Fruit fly (Drosophila melanogaster) whole organism, wandering third instar larva: ENCODE measurements around the gene CG42656.
A peak's percentile ranks its signal among the peaks of the same experiment; 100 is the strongest.

ENCODE experiments used
- Abd-B ChIP-seq: fragments of >200 bp; optimal IDR thresholded peaks from 2 replicates; lab custom pipeline; 2017; ENCODE audit warnings: missing biosample characterization, missing genetic modification characterization
- CG32264 ChIP-seq: fragments of 200-800 bp; sonication (Bioruptor generic); optimal IDR thresholded peaks from 2 replicates; lab custom pipeline; 2016; ENCODE audit warnings: missing biosample characterization, missing genetic modification characterization
- CG9705 ChIP-seq: fragments of 200-800 bp; sonication (Bioruptor generic); optimal IDR thresholded peaks from 2 replicates; lab custom pipeline; 2018; ENCODE audit warnings: missing biosample characterization, mild to moderate bottlenecking, missing genetic modification characterization
- CrebA ChIP-seq: fragments of 200-800 bp; sonication (Bioruptor generic); optimal IDR thresholded peaks from 2 replicates; lab custom pipeline; 2016; ENCODE audit warnings: missing biosample characterization, mild to moderate bottlenecking, missing genetic modification characterization, borderline replicate concordance
- Dif ChIP-seq: fragments of 200-275, 200-300 bp; sonication (Bioruptor generic); optimal IDR thresholded peaks from 2 replicates; lab custom pipeline; 2018; ENCODE audit warnings: missing biosample characterization, missing genetic modification characterization; ENCODE audit not compliant: partially characterized antibody
- GATAd ChIP-seq: sonication (Bioruptor generic); optimal IDR thresholded peaks from 2 replicates; lab custom pipeline; 2016; ENCODE audit warnings: missing biosample characterization, missing genetic modification characterization
- HLH106 ChIP-seq: fragments of 200-800 bp; optimal IDR thresholded peaks from 3 replicates; lab custom pipeline; 2019; ENCODE audit warnings: missing biosample characterization, mild to moderate bottlenecking, missing genetic modification characterization, moderate library complexity
- Hnf4 ChIP-seq: fragments of 200-800 bp; sonication (Bioruptor generic); optimal IDR thresholded peaks from 2 replicates; lab custom pipeline; 2016; ENCODE audit warnings: missing biosample characterization, mild to moderate bottlenecking, missing genetic modification characterization
- Hr78 ChIP-seq: fragments of >200 bp; optimal IDR thresholded peaks from 2 replicates; lab custom pipeline; 2017; ENCODE audit warnings: missing biosample characterization, missing genetic modification characterization
- Hr83 ChIP-seq: fragments of 200-300 bp; sonication (Bioruptor generic); optimal IDR thresholded peaks from 2 replicates; lab custom pipeline; 2016; ENCODE audit warnings: missing biosample characterization, mild to moderate bottlenecking, missing genetic modification characterization, moderate library complexity; ENCODE audit not compliant: poor library complexity, severe bottlenecking
- Jra ChIP-seq: sonication (Bioruptor generic); optimal IDR thresholded peaks from 2 replicates; lab custom pipeline; 2016; ENCODE audit warnings: missing biosample characterization, missing genetic modification characterization
- Myc ChIP-seq: fragments of >200 bp; optimal IDR thresholded peaks from 2 replicates; lab custom pipeline; 2017
- N ChIP-seq: fragments of >200 bp; optimal IDR thresholded peaks from 2 replicates; lab custom pipeline; 2018; ENCODE audit warnings: missing biosample characterization, missing external identifiers, missing genetic modification characterization
- OdsH ChIP-seq: fragments of 200-800 bp; sonication (Bioruptor generic); optimal IDR thresholded peaks from 2 replicates; lab custom pipeline; 2016; ENCODE audit warnings: missing biosample characterization, mild to moderate bottlenecking, missing genetic modification characterization
- Rel ChIP-seq, 2 experiments: fragments of 200-800 bp; sonication (Bioruptor generic) in 1 of 2; optimal IDR thresholded peaks; 2 replicates in 1 of 2; 3 replicates in 1 of 2; lab custom pipeline; 2016 to 2019; ENCODE audit warnings: mild to moderate bottlenecking in 2 of 2, missing biosample characterization in 2 of 2, missing genetic modification characterization in 2 of 2, moderate library complexity in 1 of 2
- Sp1 ChIP-seq: fragments of 200-800 bp; sonication (Bioruptor generic); optimal IDR thresholded peaks from 3 replicates; lab custom pipeline; 2019; ENCODE audit warnings: missing biosample characterization, mild to moderate bottlenecking, missing genetic modification characterization, moderate library complexity
- Vsx2 ChIP-seq: fragments of 200-300, 225-300 bp; sonication (Bioruptor generic); optimal IDR thresholded peaks from 2 replicates; lab custom pipeline; 2018; ENCODE audit warnings: missing biosample characterization, missing genetic modification characterization; ENCODE audit not compliant: partially characterized antibody
- br ChIP-seq: fragments of 200-800 bp; sonication (Bioruptor generic); optimal IDR thresholded peaks from 2 replicates; lab custom pipeline; 2016; ENCODE audit warnings: missing biosample characterization, missing genetic modification characterization
- brk ChIP-seq: fragments of 200-800 bp; sonication (Bioruptor generic); optimal IDR thresholded peaks from 2 replicates; lab custom pipeline; 2016; ENCODE audit warnings: missing biosample characterization, mild to moderate bottlenecking, missing genetic modification characterization
- dl ChIP-seq, 2 experiments: fragments of 175-275, 200-275 bp in 1 of 2; fragments of 200-275 bp in 1 of 2; sonication (Bioruptor generic); optimal IDR thresholded peaks; lab custom pipeline; 2018; ENCODE audit warnings: mild to moderate bottlenecking in 2 of 2, missing biosample characterization in 2 of 2, missing genetic modification characterization in 2 of 2, moderate library complexity in 2 of 2; ENCODE audit not compliant: partially characterized antibody in 2 of 2, insufficient read depth in 1 of 2
- dmrt93B ChIP-seq: fragments of 200-800 bp; sonication (Bioruptor generic); optimal IDR thresholded peaks from 2 replicates; lab custom pipeline; 2018; ENCODE audit warnings: missing biosample characterization, mild to moderate bottlenecking, missing genetic modification characterization
- dsf ChIP-seq: sonication (Bioruptor generic); optimal IDR thresholded peaks from 2 replicates; lab custom pipeline; 2016; ENCODE audit warnings: missing biosample characterization, missing genetic modification characterization, borderline replicate concordance
- ey ChIP-seq: fragments of 200-800 bp; sonication (Bioruptor generic); optimal IDR thresholded peaks from 2 replicates; lab custom pipeline; 2016; ENCODE audit warnings: missing biosample characterization, missing genetic modification characterization
- foxo ChIP-seq, 2 experiments: fragments of 200-800 bp; sonication (Bioruptor generic); optimal IDR thresholded peaks; 2 replicates in 1 of 2; 3 replicates in 1 of 2; lab custom pipeline; 2016 to 2017; ENCODE audit warnings: missing biosample characterization in 2 of 2, missing genetic modification characterization in 2 of 2
- h ChIP-seq: fragments of 200-800 bp; sonication (Bioruptor generic); optimal IDR thresholded peaks from 3 replicates; lab custom pipeline; 2016; ENCODE audit warnings: missing biosample characterization, mild to moderate bottlenecking, missing genetic modification characterization
- jim ChIP-seq: fragments of 175-275, 200-325 bp; sonication (Bioruptor generic); optimal IDR thresholded peaks from 2 replicates; lab custom pipeline; 2016; ENCODE audit warnings: missing biosample characterization, mild to moderate bottlenecking, missing genetic modification characterization
- lola ChIP-seq: fragments of >200 bp; optimal IDR thresholded peaks from 2 replicates; lab custom pipeline; 2017; ENCODE audit warnings: missing biosample characterization, missing genetic modification characterization
- pan ChIP-seq: fragments of >200 bp; optimal IDR thresholded peaks from 2 replicates; lab custom pipeline; 2017
- psq ChIP-seq: fragments of 200-800 bp; sonication (Bioruptor generic); optimal IDR thresholded peaks from 3 replicates; lab custom pipeline; 2017; ENCODE audit warnings: missing biosample characterization, mild to moderate bottlenecking, missing genetic modification characterization, moderate library complexity
- rgr ChIP-seq: fragments of 200-800 bp; sonication (Bioruptor generic); optimal IDR thresholded peaks from 3 replicates; lab custom pipeline; 2016; ENCODE audit warnings: missing biosample characterization, mild to moderate bottlenecking, missing genetic modification characterization
- sage ChIP-seq: fragments of 200-800 bp; sonication (Bioruptor generic); optimal IDR thresholded peaks from 2 replicates; lab custom pipeline; 2016; ENCODE audit warnings: missing biosample characterization, mild to moderate bottlenecking, missing genetic modification characterization
- sv ChIP-seq: fragments of 200-800 bp; sonication (Bioruptor generic); optimal IDR thresholded peaks from 3 replicates; lab custom pipeline; 2016; ENCODE audit warnings: missing biosample characterization, missing genetic modification characterization
- tai ChIP-seq: sonication (Bioruptor generic); optimal IDR thresholded peaks from 2 replicates; lab custom pipeline; 2016; ENCODE audit warnings: missing biosample characterization, missing genetic modification characterization
- usp ChIP-seq: fragments of >200 bp; optimal IDR thresholded peaks from 2 replicates; lab custom pipeline; 2017; ENCODE audit warnings: missing biosample characterization, missing genetic modification characterization
- woc ChIP-seq: sonication (Bioruptor generic); optimal IDR thresholded peaks from 2 replicates; lab custom pipeline; 2016; ENCODE audit warnings: missing biosample characterization, mild to moderate bottlenecking, missing genetic modification characterization

Gene CG42656

DNA sequence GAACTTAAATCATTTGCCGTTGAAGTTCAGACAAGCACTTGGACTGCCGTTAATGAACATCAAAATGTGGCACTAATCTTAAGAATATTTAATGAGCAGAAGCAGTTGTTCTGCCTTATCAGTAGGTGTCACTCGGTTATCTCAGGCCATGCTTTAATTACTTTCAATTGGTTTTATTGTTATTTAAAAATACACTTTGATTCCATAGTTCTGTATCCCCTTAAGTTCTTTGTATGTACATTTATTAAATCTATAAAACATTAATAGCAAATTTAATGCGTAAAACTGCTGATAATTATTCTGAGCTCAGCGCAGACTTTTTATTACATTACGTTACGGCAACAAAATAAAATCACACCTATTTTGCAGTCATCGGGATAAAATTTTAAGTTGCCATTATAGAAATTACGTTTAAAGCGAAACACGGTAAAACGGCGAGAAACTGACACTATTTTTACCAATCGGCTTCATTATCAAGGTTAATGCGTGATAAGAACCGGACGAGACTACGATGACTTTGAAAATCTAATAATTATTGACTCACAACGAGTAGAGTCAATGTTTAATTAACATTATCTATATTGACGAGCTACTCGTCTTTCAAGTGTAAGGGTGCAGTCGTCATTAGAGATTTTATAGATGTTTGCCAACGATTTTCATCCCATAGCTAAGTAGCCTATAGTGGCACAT, 29.3 kb upstream of the CG42656 start:
- TF ChIP-seq sage (GFP tag; lab: Kevin White, UChicago) (no peak), Hr83 (GFP tag; lab: Kevin White, UChicago) (no peak), brk (GFP tag; lab: Kevin White, UChicago) (no peak), sv (no peak), HLH106 (tag; lab: Kevin White, UChicago) (no peak), usp (no peak), Myc (lab: Kevin White, UChicago) (no peak), tai (GFP tag; lab: Kevin White, UChicago) (no peak), CG9705 (GFP tag; lab: Kevin White, UChicago) (no peak), pan (lab: Kevin White, UChicago) (no peak)

DNA sequence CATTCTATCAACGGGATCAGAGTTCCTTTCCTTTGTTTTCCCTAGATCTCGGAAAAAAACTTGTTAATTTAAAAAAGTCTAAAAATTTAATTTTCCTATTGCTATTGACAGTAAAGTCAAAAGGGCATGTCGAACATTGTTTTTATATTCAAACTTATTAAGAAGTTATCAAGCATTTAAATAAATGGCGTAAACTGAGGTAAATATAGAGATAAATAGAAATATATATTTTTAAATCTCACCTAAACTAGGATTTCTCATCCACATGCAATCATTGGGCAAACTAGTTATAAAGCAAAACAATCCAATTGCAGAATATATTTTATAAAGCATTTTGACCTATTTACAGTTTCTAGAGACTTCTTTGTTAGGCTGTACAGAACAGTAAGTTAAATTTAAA, 26.3 kb upstream of the CG42656 start, which contains the start of gene Ubc84D:
Ubc84D (minus strand) TSS at position 101 of the 400 bp plus-strand sequence.
- TF ChIP-seq Vsx2 (GFP tag; lab: Kevin White, UChicago): no peak
- no peak for TF ChIP-seq pan (lab: Kevin White, UChicago)
- no peak for TF ChIP-seq Jra (GFP tag; lab: Kevin White, UChicago)
- TF ChIP-seq CrebA (GFP tag; lab: Kevin White, UChicago): no peak
- TF ChIP-seq ey (GFP tag; lab: Kevin White, UChicago): no peak

DNA sequence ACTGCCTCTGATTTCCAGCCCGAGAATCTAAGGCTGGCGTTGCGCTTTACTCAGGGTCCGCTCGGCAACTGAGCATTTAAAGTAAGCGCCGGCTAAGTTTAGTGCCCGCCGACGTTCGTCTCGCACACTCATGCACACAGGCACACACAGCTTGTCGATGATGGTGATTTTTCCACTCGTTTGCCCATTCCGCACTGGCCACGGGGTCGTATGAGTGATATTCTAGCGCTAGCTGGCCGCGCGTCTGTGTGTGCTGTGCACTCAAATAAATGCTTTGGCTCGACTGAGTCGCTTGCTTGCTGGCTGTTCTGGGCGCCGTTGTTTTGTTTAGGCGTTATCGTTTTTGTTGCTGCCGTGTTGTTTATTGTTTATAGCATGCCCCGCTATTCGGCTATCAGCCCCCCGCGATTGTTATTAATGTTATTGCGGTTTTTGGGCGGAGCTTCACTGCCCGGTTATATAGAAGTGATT, 22.6 kb upstream of the CG42656 start, which contains the start of gene alpha-Est8:
alpha-Est8 (minus strand) TSS at position 72 of the 471 bp plus-strand sequence.
- TF ChIP-seq Rel (GFP tag; optimal IDR thresholded peaks at IDR 0.05; lab: Kevin White, UChicago) (no peak), Rel (tag; optimal IDR thresholded peaks at IDR 0.05; lab: Kevin White, UChicago) (peak; percentile 38), Dif (GFP tag; lab: Kevin White, UChicago) (peak; percentile 16), ey (GFP tag; lab: Kevin White, UChicago) (no peak), h (peak; percentile 17), CrebA (GFP tag; lab: Kevin White, UChicago) (peak; percentile 38), Myc (lab: Kevin White, UChicago) (no peak), GATAd (GFP tag; lab: Kevin White, UChicago) (no peak)

DNA sequence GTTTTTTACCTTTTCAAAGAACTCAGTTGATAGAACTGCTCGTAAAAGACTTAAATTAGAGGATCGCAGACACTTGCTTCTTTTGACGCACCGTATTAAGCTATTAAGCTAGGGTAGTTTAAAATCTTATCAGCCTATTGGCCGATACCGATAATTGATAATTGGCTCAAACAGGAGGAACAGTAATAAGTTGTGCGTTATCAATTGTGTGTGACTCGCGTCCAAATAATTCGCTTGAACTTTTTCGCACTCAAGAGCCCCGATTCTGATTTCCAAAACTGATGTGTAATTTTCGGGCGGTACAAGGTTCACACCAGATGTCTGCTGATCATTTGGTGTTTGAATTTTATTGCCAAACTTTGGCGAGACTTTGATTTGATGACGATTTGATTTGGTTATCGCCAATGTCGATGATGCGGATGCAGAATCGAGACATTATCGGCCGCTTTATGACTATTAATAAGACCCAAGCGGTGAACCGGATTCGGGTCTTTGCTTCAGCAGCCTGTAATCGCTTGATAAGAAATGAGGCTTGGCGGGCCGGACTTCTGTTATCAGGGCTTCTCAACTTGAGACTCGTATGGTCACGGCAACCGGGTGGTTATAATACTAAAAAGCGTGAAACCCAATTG, 21.3 kb upstream of the CG42656 start:
- TF ChIP-seq Hnf4: peak; percentile 15
- TF ChIP-seq N (GFP tag; lab: Kevin White, UChicago): no peak
- TF ChIP-seq dsf (GFP tag; lab: Kevin White, UChicago): no peak
- TF ChIP-seq br (GFP tag; lab: Kevin White, UChicago): no peak
- no peak for TF ChIP-seq Hr78 (GFP tag; lab: Kevin White, UChicago)
- TF ChIP-seq, all 38 proteins: peak for 1

DNA sequence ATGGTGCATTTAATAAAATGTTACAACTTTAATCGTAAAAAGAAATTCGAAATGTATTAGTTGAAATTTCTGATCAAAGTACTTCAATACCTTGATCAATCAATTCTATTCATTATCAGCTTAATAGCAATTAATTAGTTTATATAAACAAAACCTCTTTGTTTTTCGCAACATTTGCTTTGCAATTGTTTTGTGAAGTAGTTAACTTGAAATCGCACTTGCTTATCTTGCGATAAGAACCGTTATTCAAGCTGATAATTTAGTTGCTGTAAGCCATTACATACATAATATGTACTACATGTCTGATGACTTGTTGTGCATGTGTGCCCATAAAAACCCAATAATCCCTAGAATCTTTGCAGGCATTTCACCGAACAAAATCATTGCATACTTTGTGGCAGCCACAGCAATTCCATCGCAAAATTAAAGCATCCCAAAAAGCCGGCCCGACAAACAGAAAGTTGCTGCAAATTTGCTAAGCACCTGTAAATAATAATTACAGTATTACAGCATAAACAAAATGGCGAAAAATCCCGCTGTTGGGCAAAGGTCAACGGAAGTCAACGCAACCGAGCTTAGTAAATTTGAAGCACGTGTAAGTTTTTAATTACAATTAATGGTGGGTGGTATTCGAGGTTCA, 15.2 kb upstream of the CG42656 start:
- TF ChIP-seq Dif (GFP tag; lab: Kevin White, UChicago) (peak; percentile 36), Hr83 (GFP tag; lab: Kevin White, UChicago) (no peak), lola (peak; percentile 86), rgr (GFP tag; lab: Kevin White, UChicago) (no peak), ey (GFP tag; lab: Kevin White, UChicago) (no peak), foxo (GFP tag; optimal IDR thresholded peaks at IDR 0.05; lab: Kevin White, UChicago) (no peak), HLH106 (tag; lab: Kevin White, UChicago) (no peak), sage (GFP tag; lab: Kevin White, UChicago) (no peak), dsf (GFP tag; lab: Kevin White, UChicago) (no peak), Abd-B (GFP tag; lab: Kevin White, UChicago) (peak; percentile 38), CG32264 (GFP tag; lab: Kevin White, UChicago) (no peak), Jra (GFP tag; lab: Kevin White, UChicago) (no peak), jim (GFP tag; lab: Kevin White, UChicago) (no peak), dmrt93B (GFP tag; lab: Kevin White, UChicago) (no peak), OdsH (GFP tag; lab: Kevin White, UChicago) (no peak), pan (lab: Kevin White, UChicago) (no peak), N (GFP tag; lab: Kevin White, UChicago) (peak; percentile 69), Rel (GFP tag; optimal IDR thresholded peaks at IDR 0.05; lab: Kevin White, UChicago) (no peak), Rel (tag; optimal IDR thresholded peaks at IDR 0.05; lab: Kevin White, UChicago) (no peak), Hnf4 (no peak), Sp1 (GFP tag; lab: Kevin White, UChicago) (no peak), br (GFP tag; lab: Kevin White, UChicago) (no peak), dl (GFP tag; optimal IDR thresholded peaks at IDR 0.05; lab: Kevin White, UChicago; ENCODE audit: insufficient read depth in 1 of 2, partially characterized antibody in 2 of 2) (no peak), tai (GFP tag; lab: Kevin White, UChicago) (no peak), h (no peak), brk (GFP tag; lab: Kevin White, UChicago) (no peak), woc (GFP tag; lab: Kevin White, UChicago) (no peak), CG9705 (GFP tag; lab: Kevin White, UChicago) (no peak), psq (GFP tag; lab: Kevin White, UChicago) (no peak)
